Fruit fly (Drosophila melanogaster) whole organism, wandering third instar larva: ENCODE measurements around the gene Rnb.

ENCODE experiments used
- CG9705 ChIP-seq: fragments of 200-800 bp; sonication (Bioruptor generic); optimal IDR thresholded peaks from 2 replicates; lab custom pipeline; 2018; ENCODE audit warnings: missing biosample characterization, mild to moderate bottlenecking, missing genetic modification characterization
- Hr78 ChIP-seq: fragments of >200 bp; optimal IDR thresholded peaks from 2 replicates; lab custom pipeline; 2017; ENCODE audit warnings: missing biosample characterization, missing genetic modification characterization
- Myc ChIP-seq: fragments of >200 bp; optimal IDR thresholded peaks from 2 replicates; lab custom pipeline; 2017
- ey ChIP-seq: fragments of 200-800 bp; sonication (Bioruptor generic); optimal IDR thresholded peaks from 2 replicates; lab custom pipeline; 2016; ENCODE audit warnings: missing biosample characterization, missing genetic modification characterization
- foxo ChIP-seq, 2 experiments: fragments of 200-800 bp; sonication (Bioruptor generic); optimal IDR thresholded peaks; 2 replicates in 1 of 2; 3 replicates in 1 of 2; lab custom pipeline; 2016 to 2017; ENCODE audit warnings: missing biosample characterization in 2 of 2, missing genetic modification characterization in 2 of 2
- fru ChIP-seq: fragments of 200-800 bp; sonication (Bioruptor generic); optimal IDR thresholded peaks from 3 replicates; lab custom pipeline; 2016; ENCODE audit warnings: missing biosample characterization, mild to moderate bottlenecking, missing genetic modification characterization
- pan ChIP-seq: fragments of >200 bp; optimal IDR thresholded peaks from 2 replicates; lab custom pipeline; 2017
- psq ChIP-seq: fragments of 200-800 bp; sonication (Bioruptor generic); optimal IDR thresholded peaks from 3 replicates; lab custom pipeline; 2017; ENCODE audit warnings: missing biosample characterization, mild to moderate bottlenecking, missing genetic modification characterization, moderate library complexity
- rgr ChIP-seq: fragments of 200-800 bp; sonication (Bioruptor generic); optimal IDR thresholded peaks from 3 replicates; lab custom pipeline; 2016; ENCODE audit warnings: missing biosample characterization, mild to moderate bottlenecking, missing genetic modification characterization
- tai ChIP-seq: sonication (Bioruptor generic); optimal IDR thresholded peaks from 2 replicates; lab custom pipeline; 2016; ENCODE audit warnings: missing biosample characterization, missing genetic modification characterization
- usp ChIP-seq: fragments of >200 bp; optimal IDR thresholded peaks from 2 replicates; lab custom pipeline; 2017; ENCODE audit warnings: missing biosample characterization, missing genetic modification characterization

dm6 chr3R:29781874-29782273, 17.3 kb downstream of the Rnb start:
- no peak for TF ChIP-seq CG9705 (GFP tag; lab: Kevin White, UChicago)
- TF ChIP-seq pan = no peak
- TF ChIP-seq rgr (GFP tag; lab: Kevin White, UChicago) = no peak
- TF ChIP-seq Hr78 (GFP tag; lab: Kevin White, UChicago) = no peak
- TF ChIP-seq Myc (lab: Kevin White, UChicago) = no peak
- no peak for TF ChIP-seq fru (GFP tag; lab: Kevin White, UChicago)
- TF ChIP-seq foxo (GFP tag; optimal IDR thresholded peaks at IDR 0.05; lab: Kevin White, UChicago) = no peak
- no peak for TF ChIP-seq usp (GFP tag; lab: Kevin White, UChicago)
- TF ChIP-seq tai (GFP tag; lab: Kevin White, UChicago) = no peak
- TF ChIP-seq ey (GFP tag; lab: Kevin White, UChicago) = no peak
- no peak for TF ChIP-seq psq
